Worm (Caenorhabditis elegans): ENCODE results near the gene csp-2.

csp-2 gene

ce11 chrIV:6307439-6307838, at the start of gene csp-2:
Gene csp-2, plus strand, starts transcription at chrIV:6307739.
- TF ChIP-seq daf-12 (tag; optimal IDR thresholded peaks at IDR 0.05) (no peak), fkh-10 (GFP tag; optimal IDR thresholded peaks at IDR 0.05) (no peak), ceh-16 (tag; optimal IDR thresholded peaks at IDR 0.05) (no peak), elt-2 (tag; optimal IDR thresholded peaks at IDR 0.05) (no peak), nhr-25 (tag; optimal IDR thresholded peaks at IDR 0.05) (no peak), snpc-4 (tag; optimal IDR thresholded peaks at IDR 0.05) (no peak), pha-4 (tag; optimal IDR thresholded peaks at IDR 0.05) (no peak), elt-3 (tag; optimal IDR thresholded peaks at IDR 0.05) (no peak), lin-15B (tag; optimal IDR thresholded peaks at IDR 0.05) (no peak), eor-1 (tag; optimal IDR thresholded peaks at IDR 0.05) (no peak), ztf-11 (tag; optimal IDR thresholded peaks at IDR 0.05) (no peak), egl-5 (tag; optimal IDR thresholded peaks at IDR 0.05) (no peak), nhr-77 (tag; optimal IDR thresholded peaks at IDR 0.05) (no peak), mdl-1 (tag; optimal IDR thresholded peaks at IDR 0.05) (no peak), ceh-82 (tag; optimal IDR thresholded peaks at IDR 0.05) (no peak), nfya-1 (tag; optimal IDR thresholded peaks at IDR 0.05; ENCODE audit: insufficient read depth) (no peak), nhr-28 (tag; optimal IDR thresholded peaks at IDR 0.05) (no peak), nhr-43 (tag; optimal IDR thresholded peaks at IDR 0.05; ENCODE audit: poor library complexity, severe bottlenecking) (no peak)

DNA sequence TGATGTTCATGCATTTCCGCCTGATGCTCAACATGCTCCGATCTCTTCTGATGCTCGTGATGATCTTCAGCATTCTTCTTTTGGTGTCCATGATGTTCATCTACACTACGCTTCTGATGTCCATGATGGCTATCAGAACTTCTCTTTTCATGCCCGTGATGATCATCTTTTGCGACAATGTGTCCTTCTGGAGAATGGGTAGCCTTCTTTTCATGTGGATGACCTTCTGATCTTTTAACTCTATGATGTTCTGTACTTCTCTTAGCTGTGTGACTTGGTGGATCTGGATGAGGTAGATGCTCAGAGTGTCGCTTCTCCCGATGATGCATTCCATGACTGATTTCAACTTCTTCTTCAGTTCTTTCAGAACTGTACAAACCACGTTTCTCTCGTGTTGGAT, 48.6 kb upstream of the csp-2 start:
- TF ChIP-seq ceh-9 (tag; optimal IDR thresholded peaks at IDR 0.05) (no peak), unc-39 (tag; optimal IDR thresholded peaks at IDR 0.05) (no peak), aly-2 (tag; optimal IDR thresholded peaks at IDR 0.05) (no peak), pha-4 (tag; optimal IDR thresholded peaks at IDR 0.05) (no peak), ceh-16 (tag; optimal IDR thresholded peaks at IDR 0.05) (no peak), jun-1 (tag; optimal IDR thresholded peaks at IDR 0.05) (no peak), nhr-11 (tag; optimal IDR thresholded peaks at IDR 0.05) (no peak), elt-2 (tag; optimal IDR thresholded peaks at IDR 0.05) (no peak), unc-62 (GFP tag; optimal IDR thresholded peaks at IDR 0.05) (no peak), fos-1 (tag; optimal IDR thresholded peaks at IDR 0.05) (no peak)

- no peak for TF ChIP-seq pha-4 (tag; optimal IDR thresholded peaks at IDR 0.05)
- no peak for TF ChIP-seq mml-1 (tag; optimal IDR thresholded peaks at IDR 0.05)
- TF ChIP-seq nhr-28 (tag; optimal IDR thresholded peaks at IDR 0.05), result no peak
- TF ChIP-seq lin-39 (tag; optimal IDR thresholded peaks at IDR 0.05), result no peak
Observed at ce11 chrIV:6259732-6260131, 47.8 kb upstream of the csp-2 start, which contains the start of gene nlp-16. Gene nlp-16, minus strand, starts transcription at chrIV:6259832.

ce11 chrIV:6263244-6263643, 44.3 kb upstream of the csp-2 start, which contains the start of gene srv-28:
Gene srv-28, minus strand, starts transcription at chrIV:6263344.
- TF ChIP-seq jun-1 (tag; optimal IDR thresholded peaks at IDR 0.05) (no peak), nhr-25 (tag; optimal IDR thresholded peaks at IDR 0.05) (no peak), elt-1 (tag; optimal IDR thresholded peaks at IDR 0.05) (no peak), lin-39 (tag; optimal IDR thresholded peaks at IDR 0.05) (no peak), ztf-11 (tag; optimal IDR thresholded peaks at IDR 0.05) (no peak), nhr-76 (tag; optimal IDR thresholded peaks at IDR 0.05) (no peak), unc-39 (tag; optimal IDR thresholded peaks at IDR 0.05) (no peak), daf-12 (tag; optimal IDR thresholded peaks at IDR 0.05) (no peak), R02D3.7 (tag; optimal IDR thresholded peaks at IDR 0.05) (no peak), elt-3 (tag; optimal IDR thresholded peaks at IDR 0.05) (no peak), zag-1 (tag; optimal IDR thresholded peaks at IDR 0.05) (no peak), lin-15B (tag; optimal IDR thresholded peaks at IDR 0.05) (no peak), fos-1 (tag; optimal IDR thresholded peaks at IDR 0.05) (no peak)

DNA sequence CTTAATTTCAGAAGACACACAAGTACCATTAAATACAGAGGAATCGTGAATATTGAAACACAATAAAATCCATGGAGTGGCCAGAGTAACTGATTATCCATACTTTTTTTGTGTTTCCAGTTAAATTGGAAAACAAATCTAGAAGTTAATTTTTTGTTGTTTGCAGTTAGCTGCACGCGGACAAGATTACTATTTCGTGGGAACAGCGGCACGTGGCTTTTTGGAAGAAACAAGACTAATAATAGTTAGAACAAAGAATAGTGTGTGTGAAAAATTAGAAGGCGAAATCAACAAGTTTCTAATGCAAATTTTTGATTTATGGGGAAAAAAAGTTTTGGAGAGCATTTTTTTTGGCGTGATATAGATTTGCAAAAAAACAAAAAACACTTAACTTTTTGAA, 41.0 kb upstream of the csp-2 start, which contains the start of gene srv-29:
TSS of gene srv-29 (minus strand) at position 101 of the 400 bp plus-strand sequence.
- no peak for TF ChIP-seq ZK546.5 (tag; optimal IDR thresholded peaks at IDR 0.05)
- TF ChIP-seq egl-27 (tag; optimal IDR thresholded peaks at IDR 0.05), result no peak
- TF ChIP-seq egl-5 (tag; optimal IDR thresholded peaks at IDR 0.05), result no peak
- TF ChIP-seq nhr-11 (tag; optimal IDR thresholded peaks at IDR 0.05), result no peak
- no peak for TF ChIP-seq hmg-11 (tag; optimal IDR thresholded peaks at IDR 0.05)
- no peak for TF ChIP-seq mdl-1 (tag; optimal IDR thresholded peaks at IDR 0.05)

Data from whole organism, L3 larva.